Worm (Caenorhabditis elegans) whole organism, late embryonic: ENCODE data around the gene Y116F11B.2.

Experiments
- C08G9.2 ChIP-seq: sonication (generic microtip); optimal IDR thresholded peaks from 2 replicates; lab custom pipeline; 2016; ENCODE audit warnings: mild to moderate bottlenecking, missing genetic modification characterization, moderate library complexity, missing compliant biosample characterization
- F13H6.1 ChIP-seq: sonication (generic microtip); optimal IDR thresholded peaks from 2 replicates; lab custom pipeline; 2016; ENCODE audit warnings: missing genetic modification characterization, missing compliant biosample characterization
- K02D7.2 ChIP-seq: sonication (generic microtip); optimal IDR thresholded peaks from 2 replicates; lab custom pipeline; 2017; ENCODE audit warnings: mild to moderate bottlenecking, missing genetic modification characterization, missing compliant biosample characterization
- K09A11.1 ChIP-seq: sonication (generic microtip); optimal IDR thresholded peaks from 2 replicates; lab custom pipeline; 2017; ENCODE audit warnings: antibody characterized with exemption, mild to moderate bottlenecking, missing genetic modification characterization, missing compliant biosample characterization; ENCODE audit not compliant: insufficient read depth
- T23F11.4 ChIP-seq: fragments of 200-800 bp; sonication (Bioruptor generic); optimal IDR thresholded peaks from 2 replicates; lab custom pipeline; 2018; ENCODE audit warnings: mild to moderate bottlenecking, missing genetic modification characterization, missing compliant biosample characterization
- Y22D7AL.16 ChIP-seq: sonication (generic microtip); optimal IDR thresholded peaks from 2 replicates; lab custom pipeline; 2016; ENCODE audit warnings: missing genetic modification characterization, missing compliant biosample characterization
- ahr-1 ChIP-seq: sonication (generic microtip); optimal IDR thresholded peaks from 2 replicates; lab custom pipeline; 2016; ENCODE audit warnings: missing genetic modification characterization, missing compliant biosample characterization
- ama-1 ChIP-seq: fragments of 150-350 bp; optimal IDR thresholded peaks from 2 replicates; lab custom pipeline; 2014
- ceh-18 ChIP-seq: sonication (generic microtip); optimal IDR thresholded peaks from 2 replicates; lab custom pipeline; 2016; ENCODE audit warnings: missing genetic modification characterization, missing compliant biosample characterization
- ceh-2 ChIP-seq: sonication (generic microtip); optimal IDR thresholded peaks from 2 replicates; lab custom pipeline; 2016; ENCODE audit warnings: missing genotype, missing genetic modification characterization, missing compliant biosample characterization
- ceh-24 ChIP-seq: sonication (generic microtip); optimal IDR thresholded peaks from 2 replicates; lab custom pipeline; 2016; ENCODE audit warnings: mild to moderate bottlenecking, missing genetic modification characterization, missing compliant biosample characterization
- ceh-30 ChIP-seq: fragments of 150-350 bp; optimal IDR thresholded peaks from 2 replicates; lab custom pipeline; 2014; ENCODE audit warnings: missing biosample characterization, missing genetic modification characterization
- ceh-34 ChIP-seq: sonication (generic microtip); optimal IDR thresholded peaks from 2 replicates; lab custom pipeline; 2016; ENCODE audit warnings: mild to moderate bottlenecking, missing genetic modification characterization, missing compliant biosample characterization
- ceh-9 ChIP-seq: sonication (generic microtip); optimal IDR thresholded peaks from 2 replicates; lab custom pipeline; 2016; ENCODE audit warnings: mild to moderate bottlenecking, missing genetic modification characterization, inconsistent platforms, missing compliant biosample characterization
- che-1 ChIP-seq: sonication (generic microtip); optimal IDR thresholded peaks from 2 replicates; lab custom pipeline; 2016; ENCODE audit warnings: mild to moderate bottlenecking, missing genetic modification characterization, missing compliant biosample characterization
- dmd-4 ChIP-seq: sonication (generic microtip); optimal IDR thresholded peaks from 2 replicates; lab custom pipeline; 2016; ENCODE audit warnings: borderline replicate concordance, missing genetic modification characterization, missing compliant biosample characterization
- elt-2 ChIP-seq: sonication (generic microtip); optimal IDR thresholded peaks from 2 replicates; lab custom pipeline; 2016; ENCODE audit warnings: missing genetic modification reagents, missing genetic modification characterization, missing compliant biosample characterization
- elt-4 ChIP-seq: sonication (generic microtip); optimal IDR thresholded peaks from 2 replicates; lab custom pipeline; 2016; ENCODE audit warnings: missing genetic modification characterization, missing compliant biosample characterization
- fax-1 ChIP-seq: sonication (generic microtip); optimal IDR thresholded peaks from 2 replicates; lab custom pipeline; 2016; ENCODE audit warnings: missing genotype, missing genetic modification characterization, missing compliant biosample characterization
- fkh-6 ChIP-seq: sonication (generic microtip); optimal IDR thresholded peaks from 2 replicates; lab custom pipeline; 2016; ENCODE audit warnings: missing genetic modification characterization, missing compliant biosample characterization
- gmeb-2 ChIP-seq: sonication (generic microtip); optimal IDR thresholded peaks from 2 replicates; lab custom pipeline; 2016; ENCODE audit warnings: missing genetic modification characterization, inconsistent platforms, missing compliant biosample characterization
- hlh-15 ChIP-seq: sonication (generic microtip); optimal IDR thresholded peaks from 2 replicates; lab custom pipeline; 2016; ENCODE audit warnings: missing genetic modification characterization, missing compliant biosample characterization
- hlh-6 ChIP-seq: sonication (generic microtip); optimal IDR thresholded peaks from 2 replicates; lab custom pipeline; 2016; ENCODE audit warnings: missing genotype, missing genetic modification characterization, missing compliant biosample characterization
- hlh-8 ChIP-seq: sonication (generic microtip); optimal IDR thresholded peaks from 2 replicates; lab custom pipeline; 2016; ENCODE audit warnings: missing genotype, missing genetic modification characterization, missing compliant biosample characterization
- lim-6 ChIP-seq: sonication (generic microtip); optimal IDR thresholded peaks from 2 replicates; lab custom pipeline; 2016; ENCODE audit warnings: missing genetic modification characterization, missing compliant biosample characterization
- madf-2 ChIP-seq: sonication (generic microtip); optimal IDR thresholded peaks from 2 replicates; lab custom pipeline; 2017; ENCODE audit warnings: missing genetic modification characterization, missing compliant biosample characterization
- mec-3 ChIP-seq: sonication (generic microtip); optimal IDR thresholded peaks from 2 replicates; lab custom pipeline; 2016; ENCODE audit warnings: borderline replicate concordance, missing genetic modification characterization, missing compliant biosample characterization
- nfya-1 ChIP-seq: sonication (generic microtip); optimal IDR thresholded peaks from 2 replicates; lab custom pipeline; 2017; ENCODE audit warnings: missing genetic modification characterization, mild to moderate bottlenecking, missing compliant biosample characterization, antibody characterized with exemption, moderate library complexity
- nhr-232 ChIP-seq: sonication (generic microtip); optimal IDR thresholded peaks from 2 replicates; lab custom pipeline; 2016; ENCODE audit warnings: missing genetic modification characterization, missing compliant biosample characterization
- npax-4 ChIP-seq: sonication (generic microtip); optimal IDR thresholded peaks from 2 replicates; lab custom pipeline; 2016; ENCODE audit warnings: missing genetic modification characterization, missing compliant biosample characterization
- odd-2 ChIP-seq: sonication (generic microtip); optimal IDR thresholded peaks from 2 replicates; lab custom pipeline; 2017; ENCODE audit warnings: antibody characterized with exemption, mild to moderate bottlenecking, missing genetic modification characterization, missing compliant biosample characterization
- pag-3 ChIP-seq: sonication (generic microtip); optimal IDR thresholded peaks from 2 replicates; lab custom pipeline; 2016; ENCODE audit warnings: missing compliant biosample characterization, missing genetic modification characterization, borderline replicate concordance
- pqm-1 ChIP-seq: sonication (generic microtip); optimal IDR thresholded peaks from 2 replicates; lab custom pipeline; 2016; ENCODE audit warnings: missing genetic modification characterization, missing compliant biosample characterization
- sdc-2 ChIP-seq: sonication (generic microtip); optimal IDR thresholded peaks from 2 replicates; lab custom pipeline; 2016; ENCODE audit warnings: missing genotype, missing genetic modification characterization, missing compliant biosample characterization
- sox-4 ChIP-seq: sonication (generic microtip); optimal IDR thresholded peaks from 2 replicates; lab custom pipeline; 2017; ENCODE audit warnings: mild to moderate bottlenecking, missing genetic modification characterization, inconsistent platforms, missing compliant biosample characterization
- tbx-2 ChIP-seq: sonication (generic microtip); optimal IDR thresholded peaks from 2 replicates; lab custom pipeline; 2016; ENCODE audit warnings: missing genetic modification characterization, missing compliant biosample characterization
- tbx-7 ChIP-seq: sonication (generic microtip); optimal IDR thresholded peaks from 2 replicates; lab custom pipeline; 2016; ENCODE audit warnings: missing genotype, missing genetic modification characterization, missing compliant biosample characterization
- unc-3 ChIP-seq, 2 experiments: fragments of 200-800 bp in 1 of 2; sonication (Bioruptor generic) in 1 of 2; sonication (generic microtip) in 1 of 2; conservative IDR thresholded peaks in 1 of 2; optimal IDR thresholded peaks in 1 of 2; 2 replicates each; pipeline versions ENCODE4 v1.3.6 to Lab custom; 2016 to 2022; ENCODE audit warnings: missing compliant biosample characterization in 2 of 2, missing genetic modification characterization in 2 of 2, missing genetic modification reagents in 1 of 2
- unc-42 ChIP-seq: sonication (generic microtip); optimal IDR thresholded peaks from 2 replicates; lab custom pipeline; 2016; ENCODE audit warnings: missing genotype, missing genetic modification characterization, missing compliant biosample characterization
- unc-86 ChIP-seq: sonication (generic microtip); optimal IDR thresholded peaks from 2 replicates; lab custom pipeline; 2016; ENCODE audit warnings: missing genetic modification characterization, missing compliant biosample characterization
- zip-5 ChIP-seq: sonication (generic microtip); optimal IDR thresholded peaks from 2 replicates; lab custom pipeline; 2016; ENCODE audit warnings: missing genetic modification characterization, missing compliant biosample characterization
- ztf-16 ChIP-seq: sonication (generic microtip); optimal IDR thresholded peaks from 2 replicates; lab custom pipeline; 2017; ENCODE audit warnings: missing genetic modification characterization, missing compliant biosample characterization

Y116F11B.2 gene

ce11 chrV:19767719-19768118 is 33.2 kb downstream of the Y116F11B.2 start:
- TF ChIP-seq C08G9.2 (no peak), K02D7.2 (tag; lab: Kevin White, UChicago) (no peak), nfya-1 (tag; lab: Kevin White, UChicago) (peak; percentile 77), ceh-30 (no peak), gmeb-2 (no peak), sox-4 (tag; lab: Kevin White, UChicago) (no peak), ceh-2 (tag; lab: Kevin White, UChicago) (no peak)

ce11 chrV:19760751-19761150 is 40.2 kb downstream of the Y116F11B.2 start, which contains the start of gene M162.5:
M162.5 (plus strand) TSS chrV:19761051.
- TF ChIP-seq odd-2 (tag; lab: Kevin White, UChicago) = no peak

- no peak for TF ChIP-seq ahr-1 (tag; lab: Kevin White, UChicago)
- TF ChIP-seq T23F11.4 (GFP tag; lab: Kevin White, UChicago) = no peak
- TF ChIP-seq ama-1 (lab: Kevin White, UChicago) = no peak
- no peak for TF ChIP-seq unc-42
- TF ChIP-seq pqm-1 (tag; lab: Kevin White, UChicago) = no peak
- TF ChIP-seq tbx-7 (tag; lab: Kevin White, UChicago) = no peak
- no peak for TF ChIP-seq ztf-16
- TF ChIP-seq ceh-9 (tag; lab: Kevin White, UChicago) = no peak
- TF ChIP-seq ceh-18 (tag; lab: Kevin White, UChicago) = no peak
- TF ChIP-seq mec-3 = no peak
- TF ChIP-seq, all 69 proteins: peak for 0
Measured at ce11 chrV:19759282-19759681, 41.7 kb downstream of the Y116F11B.2 start.

ce11 chrV:19756253-19756652 is 44.7 kb downstream of the Y116F11B.2 start, which contains the start of gene W04E12.9:
W04E12.9 (plus strand) TSS chrV:19756553.
- TF ChIP-seq ceh-34 (no peak), fkh-6 (tag; lab: Kevin White, UChicago) (no peak), sdc-2 (tag; lab: Kevin White, UChicago) (no peak), nhr-232 (tag; lab: Kevin White, UChicago) (no peak), pqm-1 (tag; lab: Kevin White, UChicago) (no peak), hlh-15 (tag; lab: Kevin White, UChicago) (no peak), hlh-8 (tag; lab: Kevin White, UChicago) (no peak), F13H6.1 (tag; lab: Kevin White, UChicago) (no peak)

ce11 chrV:19755260-19755659 is 45.7 kb downstream of the Y116F11B.2 start, which contains the start of gene clec-50:
clec-50 (minus strand) TSS chrV:19755368.
- no peak for TF ChIP-seq hlh-15 (tag; lab: Kevin White, UChicago)
- no peak for TF ChIP-seq unc-86 (tag; lab: Kevin White, UChicago)
- TF ChIP-seq fax-1 (tag; lab: Kevin White, UChicago) = no peak
- TF ChIP-seq ahr-1 (tag; lab: Kevin White, UChicago) = no peak
- no peak for TF ChIP-seq ceh-24 (tag; lab: Kevin White, UChicago)
- TF ChIP-seq pag-3 (tag; lab: Kevin White, UChicago) = no peak
- no peak for TF ChIP-seq unc-3 (GFP tag; conservative IDR thresholded peaks at IDR 0.05; lab: Robert Waterston, UW)
- TF ChIP-seq unc-3 (tag; optimal IDR thresholded peaks at IDR 0.05; lab: Kevin White, UChicago) = no peak
- no peak for TF ChIP-seq madf-2 (tag; lab: Kevin White, UChicago)
- TF ChIP-seq dmd-4 = no peak

ce11 chrV:19754331-19754730 is 46.6 kb downstream of the Y116F11B.2 start:
- TF ChIP-seq npax-4 (tag; lab: Kevin White, UChicago) (no peak), lim-6 (tag; lab: Kevin White, UChicago) (no peak), unc-3 (GFP tag; conservative IDR thresholded peaks at IDR 0.05; lab: Robert Waterston, UW) (no peak), unc-3 (tag; optimal IDR thresholded peaks at IDR 0.05; lab: Kevin White, UChicago) (no peak), fkh-6 (tag; lab: Kevin White, UChicago) (no peak), elt-4 (tag; lab: Kevin White, UChicago) (no peak), hlh-8 (tag; lab: Kevin White, UChicago) (no peak), tbx-2 (tag; lab: Kevin White, UChicago) (no peak), zip-5 (tag; lab: Kevin White, UChicago) (no peak), unc-86 (tag; lab: Kevin White, UChicago) (no peak), gmeb-2 (no peak), K09A11.1 (tag; lab: Kevin White, UChicago) (no peak), sox-4 (tag; lab: Kevin White, UChicago) (no peak), fax-1 (tag; lab: Kevin White, UChicago) (no peak), tbx-7 (tag; lab: Kevin White, UChicago) (no peak), T23F11.4 (GFP tag; lab: Kevin White, UChicago) (no peak), hlh-6 (tag; lab: Kevin White, UChicago) (no peak), elt-2 (tag; lab: Kevin White, UChicago) (no peak), che-1 (no peak), Y22D7AL.16 (tag; lab: Kevin White, UChicago) (no peak)
